Worm (Caenorhabditis elegans) whole organism, young adult: ENCODE measurements around the gene srh-276.

Experiments used
- B0035.1 ChIP-seq: sonication (generic microtip); optimal IDR thresholded peaks from 2 replicates; lab custom pipeline; 2016; ENCODE audit warnings: missing genetic modification characterization, mild to moderate bottlenecking, missing compliant biosample characterization, missing genotype, missing genetic modification reagents
- F33H1.4 ChIP-seq: fragments of 200-800 bp; sonication (Bioruptor generic); IDR thresholded peaks from 2 replicates; pipeline ENCODE4 v1.3.6; 2022; ENCODE audit warnings: missing genetic modification reagents, missing genetic modification characterization, missing compliant biosample characterization
- F37B4.10 ChIP-seq: fragments of 200-800 bp; sonication (Bioruptor generic); IDR thresholded peaks from 2 replicates; pipeline ENCODE4 v1.3.6; 2022; ENCODE audit warnings: missing genetic modification characterization, missing compliant biosample characterization
- F39B2.1 ChIP-seq: fragments of 200-800 bp; sonication (Bioruptor generic); IDR thresholded peaks from 2 replicates; pipeline ENCODE4 v1.3.6; 2022; ENCODE audit warnings: missing genetic modification reagents, missing genetic modification characterization, missing compliant biosample characterization
- F55B11.4 ChIP-seq: sonication (generic microtip); optimal IDR thresholded peaks from 2 replicates; lab custom pipeline; 2016; ENCODE audit warnings: missing compliant biosample characterization, missing genetic modification characterization, borderline replicate concordance; ENCODE audit not compliant: insufficient read depth
- F57A8.1 ChIP-seq: fragments of 200-800 bp; sonication (Bioruptor generic); optimal IDR thresholded peaks from 2 replicates; lab custom pipeline; 2018; ENCODE audit warnings: mild to moderate bottlenecking, missing genetic modification characterization, moderate library complexity, missing compliant biosample characterization
- K12H6.12 ChIP-seq: fragments of 200-800 bp; sonication (Bioruptor generic); optimal IDR thresholded peaks from 2 replicates; lab custom pipeline; 2018; ENCODE audit warnings: mild to moderate bottlenecking, missing genetic modification characterization, missing compliant biosample characterization
- T26A5.8 ChIP-seq: sonication (generic microtip); optimal IDR thresholded peaks from 2 replicates; lab custom pipeline; 2016; ENCODE audit warnings: missing genetic modification characterization, missing compliant biosample characterization
- Y53G8AR.9 ChIP-seq: fragments of 200-800 bp; sonication (Bioruptor generic); conservative IDR thresholded peaks from 2 replicates; pipeline ENCODE4 v1.3.6; 2022; ENCODE audit warnings: missing genetic modification reagents, missing genetic modification characterization, missing compliant biosample characterization
- Y79H2A.3 ChIP-seq: fragments of 200-800 bp; sonication (Bioruptor generic); conservative IDR thresholded peaks from 2 replicates; pipeline ENCODE4 v1.3.6; 2022; ENCODE audit warnings: missing genetic modification reagents, missing genetic modification characterization, missing compliant biosample characterization
- ama-1 ChIP-seq, 3 experiments: fragments of 150-350 bp in 1 of 3; sonication (generic microtip) in 2 of 3; optimal IDR thresholded peaks; 2 replicates each; lab custom pipeline; 2014 to 2018; ENCODE audit warnings: missing biosample characterization in 2 of 3, missing genetic modification characterization in 2 of 3, missing genetic modification reagents in 2 of 3
- atf-7 ChIP-seq: sonication (generic microtip); optimal IDR thresholded peaks from 2 replicates; lab custom pipeline; 2017; ENCODE audit warnings: mild to moderate bottlenecking, missing genetic modification characterization, missing compliant biosample characterization
- attf-3 ChIP-seq: fragments of 200-800 bp; sonication (Bioruptor generic); conservative IDR thresholded peaks from 2 replicates; pipeline ENCODE4 v1.3.6; 2022; ENCODE audit warnings: missing genetic modification reagents, missing genetic modification characterization, missing compliant biosample characterization
- ceh-40 ChIP-seq: fragments of 200-800 bp; sonication (Bioruptor generic); IDR thresholded peaks from 2 replicates; pipeline ENCODE4 v1.3.6; 2022; ENCODE audit warnings: missing genetic modification characterization, missing compliant biosample characterization
- ceh-58 ChIP-seq: fragments of 200-800 bp; sonication (Bioruptor generic); IDR thresholded peaks from 2 replicates; pipeline ENCODE4 v1.3.6; 2022; ENCODE audit warnings: missing genetic modification characterization, missing compliant biosample characterization
- ceh-91 ChIP-seq: fragments of 200-800 bp; sonication (Bioruptor generic); IDR thresholded peaks from 2 replicates; pipeline ENCODE4 v1.3.6; 2022; ENCODE audit warnings: missing genetic modification reagents, missing genetic modification characterization, missing compliant biosample characterization
- dox-1 ChIP-seq: fragments of 200-800 bp; sonication (Bioruptor generic); IDR thresholded peaks from 2 replicates; pipeline ENCODE4 v1.3.6; 2022; ENCODE audit warnings: missing genetic modification reagents, missing genetic modification characterization, missing compliant biosample characterization
- efl-1 ChIP-seq: fragments of 150-350 bp; optimal IDR thresholded peaks from 2 replicates; lab custom pipeline; 2014; ENCODE audit warnings: missing biosample characterization, missing genetic modification reagents, missing genetic modification characterization
- fkh-3 ChIP-seq: sonication (generic microtip); optimal IDR thresholded peaks from 2 replicates; lab custom pipeline; 2016; ENCODE audit warnings: mild to moderate bottlenecking, missing genetic modification characterization, missing compliant biosample characterization
- hlh-26 ChIP-seq: fragments of 200-800 bp; sonication (Bioruptor generic); conservative IDR thresholded peaks from 2 replicates; pipeline ENCODE4 v1.3.6; 2022; ENCODE audit warnings: missing genetic modification reagents, missing genetic modification characterization, missing compliant biosample characterization
- hmg-1.2 ChIP-seq: fragments of 200-800 bp; sonication (Bioruptor generic); IDR thresholded peaks from 2 replicates; pipeline ENCODE4 v1.3.6; 2022; ENCODE audit warnings: missing genetic modification reagents, missing genetic modification characterization, missing compliant biosample characterization
- let-526 ChIP-seq: fragments of 200-800 bp; sonication (Bioruptor generic); IDR thresholded peaks from 2 replicates; pipeline ENCODE4 v1.3.6; 2022; ENCODE audit warnings: missing genetic modification reagents, missing genetic modification characterization, missing compliant biosample characterization
- lir-1 ChIP-seq: fragments of 200-800 bp; sonication (Bioruptor generic); conservative IDR thresholded peaks from 2 replicates; pipeline ENCODE4 v1.3.6; 2022; ENCODE audit warnings: missing genetic modification reagents, missing genetic modification characterization, missing compliant biosample characterization
- madf-10 ChIP-seq: sonication (generic microtip); optimal IDR thresholded peaks from 2 replicates; lab custom pipeline; 2016; ENCODE audit warnings: mild to moderate bottlenecking, missing genetic modification characterization, missing compliant biosample characterization
- madf-3 ChIP-seq: fragments of 200-800 bp; sonication (Bioruptor generic); IDR thresholded peaks from 2 replicates; pipeline ENCODE4 v1.3.6; 2022; ENCODE audit warnings: missing genetic modification reagents, missing genetic modification characterization, missing compliant biosample characterization
- mel-28 ChIP-seq: sonication (generic microtip); optimal IDR thresholded peaks from 2 replicates; lab custom pipeline; 2016; ENCODE audit warnings: borderline replicate concordance, mild to moderate bottlenecking, missing genetic modification characterization, missing compliant biosample characterization
- nfyb-1 ChIP-seq: fragments of 200-800 bp; sonication (Bioruptor generic); IDR thresholded peaks from 2 replicates; pipeline ENCODE4 v1.3.6; 2022; ENCODE audit warnings: missing genetic modification reagents, missing genetic modification characterization, missing compliant biosample characterization
- nhr-120 ChIP-seq: fragments of 200-800 bp; sonication (Bioruptor generic); IDR thresholded peaks from 2 replicates; pipeline ENCODE4 v1.3.6; 2022; ENCODE audit warnings: missing genetic modification characterization, missing compliant biosample characterization
- nhr-80 ChIP-seq: sonication (generic microtip); optimal IDR thresholded peaks from 2 replicates; lab custom pipeline; 2016; ENCODE audit warnings: missing genetic modification characterization, missing compliant biosample characterization
- pbrm-1 ChIP-seq: fragments of 200-800 bp; sonication (Bioruptor generic); IDR thresholded peaks from 2 replicates; pipeline ENCODE4 v1.3.6; 2022; ENCODE audit warnings: missing genetic modification reagents, missing genetic modification characterization, missing compliant biosample characterization
- pha-4 ChIP-seq: fragments of 150-350 bp; sonication (generic microtip); optimal IDR thresholded peaks from 2 replicates; lab custom pipeline; 2014; ENCODE audit warnings: missing biosample characterization, missing genetic modification reagents, missing genetic modification characterization
- rcor-1 ChIP-seq: fragments of 200-800 bp; sonication (Bioruptor generic); IDR thresholded peaks from 2 replicates; pipeline ENCODE4 v1.3.6; 2022; ENCODE audit warnings: missing genetic modification reagents, missing genetic modification characterization, missing compliant biosample characterization
- repo-1 ChIP-seq: sonication (generic microtip); optimal IDR thresholded peaks from 2 replicates; lab custom pipeline; 2017; ENCODE audit warnings: mild to moderate bottlenecking, missing genetic modification characterization, missing compliant biosample characterization
- rpc-1 ChIP-seq, 2 experiments: fragments of 150-350 bp in 1 of 2; sonication (generic microtip) in 1 of 2; optimal IDR thresholded peaks; 2 replicates each; lab custom pipeline; 2014 to 2018; ENCODE audit warnings: missing biosample characterization in 1 of 2, missing genetic modification characterization in 1 of 2, missing genetic modification reagents in 1 of 2, missing genotype in 1 of 2
- sea-2 ChIP-seq: fragments of 200-800 bp; sonication (Bioruptor generic); IDR thresholded peaks from 2 replicates; pipeline ENCODE4 v1.3.6; 2022; ENCODE audit warnings: missing genetic modification characterization, missing compliant biosample characterization
- snpc-3.4 ChIP-seq: sonication (generic microtip); optimal IDR thresholded peaks from 2 replicates; lab custom pipeline; 2017; ENCODE audit warnings: missing genetic modification characterization, mild to moderate bottlenecking, missing compliant biosample characterization, antibody characterized with exemption, moderate library complexity, missing genotype, missing genetic modification reagents
- somi-1 ChIP-seq: fragments of 200-800 bp; sonication (Bioruptor generic); optimal IDR thresholded peaks from 2 replicates; lab custom pipeline; 2018; ENCODE audit warnings: mild to moderate bottlenecking, missing genetic modification characterization, missing compliant biosample characterization
- xnd-1 ChIP-seq: sonication (generic microtip); optimal IDR thresholded peaks from 2 replicates; lab custom pipeline; 2016; ENCODE audit warnings: missing genotype, missing genetic modification reagents, missing genetic modification characterization, missing compliant biosample characterization
- ztf-18 ChIP-seq: sonication (generic microtip); optimal IDR thresholded peaks from 2 replicates; lab custom pipeline; 2016; ENCODE audit warnings: missing genotype, mild to moderate bottlenecking, missing genetic modification characterization, missing compliant biosample characterization
- ztf-25 ChIP-seq: fragments of 200-800 bp; sonication (Bioruptor generic); IDR thresholded peaks from 2 replicates; pipeline ENCODE4 v1.3.6; 2022; ENCODE audit warnings: missing genetic modification reagents, missing genetic modification characterization, missing compliant biosample characterization
- ztf-6 ChIP-seq: fragments of 200-800 bp; sonication (Bioruptor generic); IDR thresholded peaks from 2 replicates; pipeline ENCODE4 v1.3.6; 2022; ENCODE audit warnings: missing genetic modification reagents, missing genetic modification characterization, missing compliant biosample characterization

Gene srh-276

ce11 chrV:15519845-15520244 lies 9.3 kb upstream of the srh-276 start (continued):
- TF ChIP-seq ztf-18 (no peak), lir-1 (GFP tag; lab: Robert Waterston, UW) (no peak)

ce11 chrV:15520398-15520797 lies 8.8 kb upstream of the srh-276 start:
- TF ChIP-seq nhr-80 (tag; lab: Kevin White, UChicago) (no peak), let-526 (GFP tag; lab: Robert Waterston, UW) (no peak), pha-4 (tag; lab: Kevin White, UChicago) (no peak), sea-2 (no peak), atf-7 (tag; lab: Kevin White, UChicago) (peak; percentile 15)
- TF ChIP-seq, all 124 proteins: peak for 1

ce11 chrV:15521920-15522319 lies 7.2 kb upstream of the srh-276 start, which contains the start of gene lgc-31:
lgc-31 (minus strand) TSS chrV:15522020.
- TF ChIP-seq nhr-120 (GFP tag; lab: Robert Waterston, UW) (no peak), pbrm-1 (GFP tag; lab: Robert Waterston, UW) (no peak), somi-1 (GFP tag; lab: Kevin White, UChicago) (no peak), sea-2 (no peak), madf-3 (GFP tag; lab: Robert Waterston, UW) (no peak), T26A5.8 (tag; lab: Kevin White, UChicago) (no peak), Y53G8AR.9 (GFP tag; lab: Robert Waterston, UW) (no peak), attf-3 (GFP tag; lab: Robert Waterston, UW) (no peak), ztf-6 (GFP tag; lab: Robert Waterston, UW) (no peak), ceh-91 (GFP tag; lab: Robert Waterston, UW) (no peak), dox-1 (GFP tag; lab: Robert Waterston, UW) (no peak), ztf-18 (no peak)

ce11 chrV:15533096-15533495 lies 3.9 kb downstream of the srh-276 start, which contains the start of gene F21A3.11:
F21A3.11 (minus strand) TSS chrV:15533212.
- TF ChIP-seq ceh-58 (GFP tag; lab: Robert Waterston, UW) (no peak), B0035.1 (tag; lab: Kevin White, UChicago) (no peak), rpc-1 (optimal IDR thresholded peaks at IDR 0.05; lab: Kevin White, UChicago) (no peak), rpc-1 (tag; optimal IDR thresholded peaks at IDR 0.05; lab: Kevin White, UChicago) (no peak), xnd-1 (no peak), nhr-80 (tag; lab: Kevin White, UChicago) (peak; percentile 16), rcor-1 (no peak)

ce11 chrV:15533864-15534263 lies 4.7 kb downstream of the srh-276 start, which contains the start of gene F21A3.2:
F21A3.2 (minus strand) TSS chrV:15533964.
- TF ChIP-seq F39B2.1 (GFP tag; lab: Robert Waterston, UW) = no peak
- TF ChIP-seq Y79H2A.3 (GFP tag; lab: Robert Waterston, UW) = no peak
- TF ChIP-seq ceh-91 (GFP tag; lab: Robert Waterston, UW) = no peak
- TF ChIP-seq xnd-1 = no peak
- no peak for TF ChIP-seq nfyb-1 (GFP tag; lab: Robert Waterston, UW)
- no peak for TF ChIP-seq ztf-25 (GFP tag; lab: Robert Waterston, UW)
- no peak for TF ChIP-seq F55B11.4
- no peak for TF ChIP-seq ama-1 (optimal IDR thresholded peaks at IDR 0.05; lab: Kevin White, UChicago)
- TF ChIP-seq ama-1 (GFP tag; optimal IDR thresholded peaks at IDR 0.05; lab: Kevin White, UChicago) = no peak
- TF ChIP-seq hmg-1.2 (GFP tag; lab: Robert Waterston, UW) = no peak
- TF ChIP-seq efl-1 (GFP tag; lab: Kevin White, UChicago) = no peak

ce11 chrV:15536320-15536719 lies 7.2 kb downstream of the srh-276 start, which contains the start of gene F21A3.4:
F21A3.4 (plus strand) TSS chrV:15536620.
- TF ChIP-seq snpc-3.4 = no peak
- TF ChIP-seq K12H6.12 (tag; lab: Kevin White, UChicago) = no peak
- no peak for TF ChIP-seq F33H1.4 (GFP tag; lab: Robert Waterston, UW)
- TF ChIP-seq F37B4.10 (GFP tag; lab: Robert Waterston, UW) = no peak
- TF ChIP-seq F57A8.1 (GFP tag; lab: Kevin White, UChicago) = no peak
- TF ChIP-seq mel-28 (tag; lab: Kevin White, UChicago) = no peak
- TF ChIP-seq madf-10 (tag; lab: Kevin White, UChicago) = no peak
- TF ChIP-seq hlh-26 (GFP tag; lab: Robert Waterston, UW) = no peak
- no peak for TF ChIP-seq nhr-120 (GFP tag; lab: Robert Waterston, UW)
- no peak for TF ChIP-seq F39B2.1 (GFP tag; lab: Robert Waterston, UW)
- no peak for TF ChIP-seq repo-1 (tag; lab: Kevin White, UChicago)
- no peak for TF ChIP-seq ceh-40
- no peak for TF ChIP-seq F55B11.4
- TF ChIP-seq fkh-3 (tag; lab: Kevin White, UChicago) = no peak
